Fruit fly (Drosophila melanogaster): Measurements from ENCODE around the gene CG12362.

DNA sequence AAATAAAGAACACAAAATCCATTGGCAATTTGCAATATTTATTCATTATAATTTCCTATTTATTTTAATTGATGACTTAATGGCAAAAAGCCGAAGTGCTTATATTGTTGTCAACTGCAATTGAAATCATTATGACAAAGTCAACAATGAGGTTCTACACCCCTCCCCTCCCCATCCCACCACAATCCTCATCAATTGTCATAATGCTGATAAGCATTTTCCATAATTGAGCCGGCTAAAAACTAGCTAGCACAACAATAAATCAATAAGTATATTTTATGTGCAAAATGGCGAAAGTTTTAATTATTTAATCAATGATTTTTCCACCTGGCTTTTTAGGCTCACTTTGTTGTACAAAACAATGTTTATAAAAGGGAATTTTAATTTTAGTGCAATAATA is 29.7 kb upstream of the CG12362 start:
- TF ChIP-seq Sin3A (optimal IDR thresholded peaks at IDR 0.05) (no peak), h (optimal IDR thresholded peaks at IDR 0.05) (no peak), insv (optimal IDR thresholded peaks at IDR 0.05) (no peak), Myc (optimal IDR thresholded peaks at IDR 0.05) (no peak)
